Fruit fly (Drosophila melanogaster) Kc167 (cell line): Measurements from ENCODE around the gene Pits.

ENCODE experiments used
- Myc ChIP-seq: fragments of >200 bp; optimal IDR thresholded peaks from 2 replicates; lab custom pipeline; 2017; ENCODE audit warnings: missing external identifiers
- h ChIP-seq: fragments of >200 bp; optimal IDR thresholded peaks from 3 replicates; lab custom pipeline; 2018; ENCODE audit warnings: missing external identifiers
- insv ChIP-seq: fragments of >200 bp; optimal IDR thresholded peaks from 3 replicates; lab custom pipeline; 2018; ENCODE audit warnings: missing external identifiers
- psq ChIP-seq: fragments of >200 bp; optimal IDR thresholded peaks from 2 replicates; lab custom pipeline; 2017; ENCODE audit warnings: missing external identifiers
- ttk ChIP-seq: sonication (Bioruptor generic); optimal IDR thresholded peaks from 2 replicates; lab custom pipeline; 2017; ENCODE audit warnings: missing external identifiers

DNA sequence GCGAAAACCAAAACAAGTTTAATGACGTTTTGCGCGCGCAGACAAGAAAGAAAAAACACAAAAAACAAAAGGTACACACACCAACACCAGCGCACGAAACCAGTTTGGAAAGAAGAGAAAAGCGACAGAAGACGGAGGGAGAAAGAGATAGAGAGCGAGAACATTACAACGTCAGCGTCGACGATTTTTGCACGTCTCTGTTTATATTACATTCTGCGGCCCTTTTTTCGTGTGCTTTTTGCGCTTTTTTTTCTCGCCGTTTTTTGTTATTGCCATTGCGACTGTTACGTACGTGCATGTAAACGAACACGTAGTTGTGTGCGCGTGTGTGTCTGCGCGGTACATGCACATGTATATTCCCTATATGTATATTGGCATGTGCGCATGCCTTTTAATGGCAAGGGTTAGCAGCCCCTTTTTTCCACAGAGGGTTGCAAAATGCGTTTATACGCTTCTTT lies 2.9 kb downstream of the Pits start:
- TF ChIP-seq h (lab: Kevin White, UChicago) (no peak), ttk (lab: Kevin White, UChicago) (no peak), psq (no peak), Myc (lab: Kevin White, UChicago) (no peak), insv (lab: Kevin White, UChicago) (no peak)
